Worm (Caenorhabditis elegans) whole organism, young adult: Measurements from ENCODE around the gene vha-19.
"Not testable (repeated sequence)": the region's sequence is repeated elsewhere in the genome, so short reads cannot be mapped to it uniquely, and the experiment has no call there.

ENCODE experiments used
- F57C9.4 ChIP-seq: sonication (generic microtip); optimal IDR thresholded peaks from 2 replicates; lab custom pipeline; 2017; ENCODE audit warnings: mild to moderate bottlenecking, missing genetic modification characterization, missing compliant biosample characterization
- ZK185.1 ChIP-seq: sonication (generic microtip); optimal IDR thresholded peaks from 2 replicates; lab custom pipeline; 2016; ENCODE audit warnings: mild to moderate bottlenecking, missing genetic modification characterization, missing compliant biosample characterization; ENCODE audit not compliant: poor library complexity, severe bottlenecking
- ama-1 ChIP-seq, 3 experiments: fragments of 150-350 bp in 1 of 3; sonication (generic microtip) in 2 of 3; optimal IDR thresholded peaks; 2 replicates each; lab custom pipeline; 2014 to 2018; ENCODE audit warnings: missing biosample characterization in 2 of 3, missing genetic modification characterization in 2 of 3, missing genetic modification reagents in 2 of 3
- attf-3 ChIP-seq: fragments of 200-800 bp; sonication (Bioruptor generic); conservative IDR thresholded peaks from 2 replicates; pipeline ENCODE4 v1.3.6; 2022; ENCODE audit warnings: missing genetic modification reagents, missing genetic modification characterization, missing compliant biosample characterization
- egl-18 ChIP-seq: fragments of 200-800 bp; sonication (Bioruptor generic); IDR thresholded peaks from 2 replicates; pipeline ENCODE4 v1.3.6; 2022; ENCODE audit warnings: missing genetic modification reagents, missing genetic modification characterization, missing compliant biosample characterization
- lin-26 ChIP-seq: fragments of 200-800 bp; sonication (Bioruptor generic); IDR thresholded peaks from 2 replicates; pipeline ENCODE4 v1.3.6; 2022; ENCODE audit warnings: missing genetic modification reagents, missing genetic modification characterization, missing compliant biosample characterization
- lir-1 ChIP-seq: fragments of 200-800 bp; sonication (Bioruptor generic); conservative IDR thresholded peaks from 2 replicates; pipeline ENCODE4 v1.3.6; 2022; ENCODE audit warnings: missing genetic modification reagents, missing genetic modification characterization, missing compliant biosample characterization
- mel-28 ChIP-seq: sonication (generic microtip); optimal IDR thresholded peaks from 2 replicates; lab custom pipeline; 2016; ENCODE audit warnings: borderline replicate concordance, mild to moderate bottlenecking, missing genetic modification characterization, missing compliant biosample characterization
- pha-4 ChIP-seq: fragments of 150-350 bp; sonication (generic microtip); optimal IDR thresholded peaks from 2 replicates; lab custom pipeline; 2014; ENCODE audit warnings: missing biosample characterization, missing genetic modification reagents, missing genetic modification characterization
- zfh-2 ChIP-seq: fragments of 200-800 bp; sonication (Bioruptor generic); conservative IDR thresholded peaks from 2 replicates; pipeline ENCODE4 v1.3.6; 2022; ENCODE audit warnings: missing genetic modification reagents, missing genetic modification characterization, missing compliant biosample characterization
- ztf-18 ChIP-seq: sonication (generic microtip); optimal IDR thresholded peaks from 2 replicates; lab custom pipeline; 2016; ENCODE audit warnings: missing genotype, mild to moderate bottlenecking, missing genetic modification characterization, missing compliant biosample characterization
- ztf-3 ChIP-seq: fragments of 200-800 bp; sonication (Bioruptor generic); optimal IDR thresholded peaks from 2 replicates; lab custom pipeline; 2018; ENCODE audit warnings: mild to moderate bottlenecking, missing genetic modification characterization, missing compliant biosample characterization

- not testable (repeated sequence) for TF ChIP-seq lin-26 (GFP tag; lab: Robert Waterston, UW); ZK185.1; lir-1 (GFP tag; lab: Robert Waterston, UW); attf-3; zfh-2 (GFP tag; lab: Robert Waterston, UW); egl-18 (GFP tag; lab: Robert Waterston, UW); ztf-18; F57C9.4; mel-28 (tag; lab: Kevin White, UChicago); ama-1 (optimal IDR thresholded peaks at IDR 0.05; lab: Kevin White, UChicago); ama-1 (GFP tag; optimal IDR thresholded peaks at IDR 0.05; lab: Kevin White, UChicago); ztf-3; pha-4
Observed at ce11 chrIV:3320778-3321177, 48.2 kb upstream of the vha-19 start.
